Worm (Caenorhabditis elegans): Measurements from ENCODE around the gene Y46D2A.3.

DNA sequence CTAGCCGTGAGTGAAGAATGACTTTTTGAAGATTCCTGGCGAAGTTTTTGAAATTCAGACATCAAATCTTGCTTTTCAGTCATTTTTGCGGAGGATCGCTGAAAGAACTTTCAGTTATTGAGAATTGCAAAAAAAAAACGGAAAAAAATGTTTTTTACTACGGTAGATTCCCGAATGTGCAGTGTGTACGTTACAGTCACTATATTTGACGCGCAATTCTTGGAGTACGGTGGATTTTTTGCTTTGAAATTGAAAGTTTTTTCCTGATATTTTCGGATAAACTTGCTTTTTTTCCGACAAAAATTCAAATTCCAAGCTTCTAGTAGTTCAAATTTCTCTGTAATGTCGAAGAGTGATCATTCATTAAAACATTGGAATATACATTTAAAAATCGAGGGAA is 15.0 kb upstream of the Y46D2A.3 start, which contains the start of gene F14D2.11:
- TF ChIP-seq aly-1 (tag; optimal IDR thresholded peaks at IDR 0.05) (no peak), ama-1 (optimal IDR thresholded peaks at IDR 0.05) (no peak), hmbx-1 (tag; optimal IDR thresholded peaks at IDR 0.05) (no peak), flt-1 (GFP tag; IDR thresholded peaks at IDR 0.05) (no peak), scrt-1 (GFP tag; IDR thresholded peaks at IDR 0.05) (no peak), sea-1 (GFP tag; conservative IDR thresholded peaks at IDR 0.05) (no peak), tbx-11 (GFP tag; IDR thresholded peaks at IDR 0.05) (no peak), ceh-13 (GFP tag; optimal IDR thresholded peaks at IDR 0.05) (no peak), tra-4 (tag; optimal IDR thresholded peaks at IDR 0.05) (no peak), pes-1 (GFP tag; IDR thresholded peaks at IDR 0.05) (no peak), hmg-4 (GFP tag; optimal IDR thresholded peaks at IDR 0.05) (no peak), tbx-37 (GFP tag; conservative IDR thresholded peaks at IDR 0.05) (no peak), ceh-36 (tag; optimal IDR thresholded peaks at IDR 0.05) (no peak), ets-7 (tag; optimal IDR thresholded peaks at IDR 0.05) (no peak)

All from whole organism, early embryonic.